Worm (Caenorhabditis elegans) whole organism, L4/young adult: ENCODE measurements around the gene F49A5.10.

ENCODE experiments used
- W03F9.2 ChIP-seq: fragments of 150-350 bp; optimal IDR thresholded peaks from 2 replicates; lab custom pipeline; 2014; ENCODE audit warnings: missing biosample characterization, missing genetic modification characterization
- dao-5 ChIP-seq: sonication (generic microtip); optimal IDR thresholded peaks from 2 replicates; lab custom pipeline; 2016; ENCODE audit warnings: missing genotype, missing genetic modification characterization, moderate library complexity, missing compliant biosample characterization
- him-1 ChIP-seq: sonication (generic microtip); optimal IDR thresholded peaks from 2 replicates; lab custom pipeline; 2016; ENCODE audit warnings: missing genotype, missing genetic modification reagents, missing genetic modification characterization, missing compliant biosample characterization

F49A5.10 gene

ce11 chrV:16852002-16852401 is 23.1 kb upstream of the F49A5.10 start, which contains the start of gene clec-37:
Gene clec-37, minus strand, starts transcription at chrV:16852102.
- TF ChIP-seq dao-5 (tag; lab: Kevin White, UChicago) (no peak), W03F9.2 (no peak), him-1 (tag; lab: Kevin White, UChicago) (no peak)

ce11 chrV:16853956-16854683 is 20.9 kb upstream of the F49A5.10 start, which contains the start of the genes clec-35 and clec-27:
Gene clec-35, minus strand, starts transcription at chrV:16854056.
Gene clec-27, plus strand, starts transcription at chrV:16854633.
- no peak for TF ChIP-seq W03F9.2
- no peak for TF ChIP-seq him-1 (tag; lab: Kevin White, UChicago)
- no peak for TF ChIP-seq dao-5 (tag; lab: Kevin White, UChicago)

- no peak for TF ChIP-seq W03F9.2
- no peak for TF ChIP-seq dao-5 (tag; lab: Kevin White, UChicago)
- TF ChIP-seq him-1 (tag; lab: Kevin White, UChicago): no peak
These were observed 17.0 kb upstream of the F49A5.10 start, which contains the start of the genes clec-31 and clec-22 for ce11 chrV:16857977-16858479. Gene clec-31, minus strand, starts transcription at chrV:16858077. Gene clec-22, plus strand, starts transcription at chrV:16858429.

ce11 chrV:16861719-16862118 is 13.3 kb upstream of the F49A5.10 start, which contains the start of the genes clec-32 and clec-24:
Gene clec-32, minus strand, starts transcription at chrV:16861819.
Gene clec-24, plus strand, starts transcription at chrV:16862012.
- no peak for TF ChIP-seq dao-5 (tag; lab: Kevin White, UChicago)
- TF ChIP-seq him-1 (tag; lab: Kevin White, UChicago): no peak

ce11 chrV:16865404-16865803 is 9.7 kb upstream of the F49A5.10 start, which contains the start of gene clec-28:
Gene clec-28, plus strand, starts transcription at chrV:16865704.
- no peak for TF ChIP-seq him-1 (tag; lab: Kevin White, UChicago)
- TF ChIP-seq dao-5 (tag; lab: Kevin White, UChicago): no peak
- TF ChIP-seq W03F9.2: no peak

ce11 chrV:16869740-16870139 is 5.3 kb upstream of the F49A5.10 start, which contains the start of gene clec-33:
Gene clec-33, minus strand, starts transcription at chrV:16869840.
- TF ChIP-seq dao-5 (tag; lab: Kevin White, UChicago): no peak
- TF ChIP-seq W03F9.2: no peak
- TF ChIP-seq him-1 (tag; lab: Kevin White, UChicago): no peak

- TF ChIP-seq W03F9.2 (no peak), him-1 (tag; lab: Kevin White, UChicago) (no peak), dao-5 (tag; lab: Kevin White, UChicago) (no peak)
These were observed 3.7 kb upstream of the F49A5.10 start, which contains the start of gene thn-4 for ce11 chrV:16871387-16871786. Gene thn-4, minus strand, starts transcription at chrV:16871487.

ce11 chrV:16873642-16874041 is 1.4 kb upstream of the F49A5.10 start, which contains the start of gene srw-23:
Gene srw-23, plus strand, starts transcription at chrV:16873942.
- TF ChIP-seq dao-5 (tag; lab: Kevin White, UChicago): no peak

ce11 chrV:16879532-16879931 is 4.5 kb downstream of the F49A5.10 start:
- TF ChIP-seq dao-5 (tag; lab: Kevin White, UChicago) (no peak), W03F9.2 (no peak)

- TF ChIP-seq dao-5 (tag; lab: Kevin White, UChicago) (no peak), W03F9.2 (no peak), him-1 (tag; lab: Kevin White, UChicago) (no peak)
These were observed 5.0 kb downstream of the F49A5.10 start, which contains the start of gene F09C6.3 for ce11 chrV:16880054-16880453. Gene F09C6.3, minus strand, starts transcription at chrV:16880154.

ce11 chrV:16880679-16881078 is 5.6 kb downstream of the F49A5.10 start, which contains the start of gene F09C6.14:
Gene F09C6.14, plus strand, starts transcription at chrV:16880979.
- TF ChIP-seq W03F9.2: no peak
- no peak for TF ChIP-seq him-1 (tag; lab: Kevin White, UChicago)
- no peak for TF ChIP-seq dao-5 (tag; lab: Kevin White, UChicago)

- TF ChIP-seq him-1 (tag; lab: Kevin White, UChicago) (no peak), dao-5 (tag; lab: Kevin White, UChicago) (no peak), W03F9.2 (no peak)
These were observed 7.3 kb downstream of the F49A5.10 start, which contains the start of the genes F09C6.11 and F09C6.12 for ce11 chrV:16882260-16882918. Gene F09C6.11, minus strand, starts transcription at chrV:16882310. Gene F09C6.12, plus strand, starts transcription at chrV:16882868.

- TF ChIP-seq dao-5 (tag; lab: Kevin White, UChicago): no peak
- no peak for TF ChIP-seq W03F9.2
- TF ChIP-seq him-1 (tag; lab: Kevin White, UChicago): no peak
These were observed 9.7 kb downstream of the F49A5.10 start, which contains the start of gene F09C6.13 for ce11 chrV:16884744-16885143. Gene F09C6.13, plus strand, starts transcription at chrV:16885044.
